Worm (Caenorhabditis elegans): ENCODE results near the gene T14F9.2.

- TF ChIP-seq T22C8.4 (GFP tag; IDR thresholded peaks at IDR 0.05) (no peak), ztf-23 (GFP tag; IDR thresholded peaks at IDR 0.05) (no peak), flt-1 (GFP tag; IDR thresholded peaks at IDR 0.05) (no peak), cog-1 (tag; optimal IDR thresholded peaks at IDR 0.05) (no peak)
Observed at ce11 chrX:2229305-2230172, 4.6 kb upstream of the T14F9.2 start, which contains the start of gene lin-32.
